Fruit fly (Drosophila melanogaster): ENCODE measurements around the gene CG3437.

Gene CG3437

dm6 chr3L:9487586-9487985 is 30.1 kb upstream of the CG3437 start, which contains the start of gene pall (continued):
- TF ChIP-seq Camta (GFP tag; optimal IDR thresholded peaks at IDR 0.05) (no peak), CG7556 (GFP tag; optimal IDR thresholded peaks at IDR 0.05) (no peak), oc (tag; optimal IDR thresholded peaks at IDR 0.05) (no peak), sisA (GFP tag; IDR thresholded peaks at IDR 0.05) (no peak), ro (GFP tag; IDR thresholded peaks at IDR 0.05) (no peak), Myb (GFP tag; optimal IDR thresholded peaks at IDR 0.05) (peak; percentile 17), Sry-β (GFP tag; optimal IDR thresholded peaks at IDR 0.05) (no peak), exex (tag; optimal IDR thresholded peaks at IDR 0.05) (peak; percentile 2), gfzf (GFP tag; optimal IDR thresholded peaks at IDR 0.05) (peak; percentile 92), CG31224 (GFP tag; IDR thresholded peaks at IDR 0.05) (no peak), fu2 (GFP tag; optimal IDR thresholded peaks at IDR 0.05) (no peak), CG17912 (GFP tag; optimal IDR thresholded peaks at IDR 0.05) (no peak), jumu (GFP tag; optimal IDR thresholded peaks at IDR 0.05) (no peak), gro (GFP tag; optimal IDR thresholded peaks at IDR 0.05) (no peak), CG2129 (GFP tag; IDR thresholded peaks at IDR 0.05; ENCODE audit: partially characterized antibody) (no peak), Elba2 (GFP tag; optimal IDR thresholded peaks at IDR 0.05) (no peak), CG11723 (GFP tag; optimal IDR thresholded peaks at IDR 0.05) (no peak), CG14710 (tag; optimal IDR thresholded peaks at IDR 0.05) (peak; percentile 32), CG12104 (GFP tag; optimal IDR thresholded peaks at IDR 0.05) (no peak), Ets97D (GFP tag; optimal IDR thresholded peaks at IDR 0.05) (peak; percentile 38), rib (GFP tag; IDR thresholded peaks at IDR 0.05) (no peak), Pdp1 (GFP tag; optimal IDR thresholded peaks at IDR 0.05) (peak in 1 of 2 experiments; percentile 18), CG18599 (GFP tag; optimal IDR thresholded peaks at IDR 0.05) (no peak), CG30403 (GFP tag; optimal IDR thresholded peaks at IDR 0.05) (no peak), Ptx1 (GFP tag; IDR thresholded peaks at IDR 0.05) (no peak), CHES-1-like (GFP tag; optimal IDR thresholded peaks at IDR 0.05) (no peak), CG14965 (GFP tag; optimal IDR thresholded peaks at IDR 0.05; ENCODE audit: borderline replicate concordance) (no peak), aop (GFP tag; IDR thresholded peaks at IDR 0.05) (no peak), Hey (tag; optimal IDR thresholded peaks at IDR 0.05) (no peak), CG11695 (GFP tag; IDR thresholded peaks at IDR 0.05) (no peak), Opbp (GFP tag; IDR thresholded peaks at IDR 0.05; ENCODE audit: partially characterized antibody) (no peak), Hr51 (GFP tag; optimal IDR thresholded peaks at IDR 0.05) (no peak), BEAF-32 (GFP tag; optimal IDR thresholded peaks at IDR 0.05) (peak; percentile 19), CG5953 (GFP tag; IDR thresholded peaks at IDR 0.05) (no peak), Bgb (GFP tag; IDR thresholded peaks at IDR 0.05; ENCODE audit: partially characterized antibody) (no peak; the same call in 1 of the 2 replicates), p53 (GFP tag; optimal IDR thresholded peaks at IDR 0.05) (no peak), Taf1 (GFP tag; IDR thresholded peaks at IDR 0.05) (no peak), CG32772 (GFP tag; IDR thresholded peaks at IDR 0.05) (no peak), CG11398 (GFP tag; optimal IDR thresholded peaks at IDR 0.05) (no peak), CG12744 (GFP tag; optimal IDR thresholded peaks at IDR 0.05) (no peak), CG1024 (GFP tag; IDR thresholded peaks at IDR 0.05) (no peak), scrt (GFP tag; optimal IDR thresholded peaks at IDR 0.05) (no peak), ftz-f1 (GFP tag; optimal IDR thresholded peaks at IDR 0.05) (no peak), CG18764 (GFP tag; optimal IDR thresholded peaks at IDR 0.05) (no peak), sens (GFP tag) (peak; percentile 70), Fer2 (tag; optimal IDR thresholded peaks at IDR 0.05) (no peak), CG4854 (GFP tag; optimal IDR thresholded peaks at IDR 0.05) (no peak), D19A (tag; optimal IDR thresholded peaks at IDR 0.05) (no peak), CG11456 (GFP tag; IDR thresholded peaks at IDR 0.05) (no peak), CG3065 (GFP tag; optimal IDR thresholded peaks at IDR 0.05) (no peak), Spps (tag; optimal IDR thresholded peaks at IDR 0.05) (no peak), tup (GFP tag; optimal IDR thresholded peaks at IDR 0.05) (no peak)
